Worm (Caenorhabditis elegans) whole organism, L2 larva: ENCODE measurements around the gene F17C11.12.
A peak's percentile ranks its signal among the peaks of the same experiment; 100 is the strongest.

Experiments
- C34F6.9 ChIP-seq: fragments of 150-350 bp; optimal IDR thresholded peaks from 2 replicates; lab custom pipeline; 2014; ENCODE audit warnings: missing biosample characterization, missing genetic modification characterization
- F13H6.1 ChIP-seq: sonication (generic microtip); optimal IDR thresholded peaks from 2 replicates; lab custom pipeline; 2016; ENCODE audit warnings: missing genetic modification characterization, missing compliant biosample characterization
- R02D3.7 ChIP-seq: fragments of 150-350 bp; optimal IDR thresholded peaks from 2 replicates; lab custom pipeline; 2014; ENCODE audit warnings: missing biosample characterization, missing genetic modification characterization
- Y55F3AM.14 ChIP-seq: fragments of 200-800 bp; sonication (Bioruptor generic); optimal IDR thresholded peaks from 2 replicates; lab custom pipeline; 2018; ENCODE audit warnings: mild to moderate bottlenecking, missing genetic modification characterization, missing compliant biosample characterization
- ZK546.5 ChIP-seq: sonication (generic microtip); optimal IDR thresholded peaks from 2 replicates; lab custom pipeline; 2017; ENCODE audit warnings: missing biosample characterization, missing genetic modification characterization
- alr-1 ChIP-seq: fragments of 150-350 bp; optimal IDR thresholded peaks from 2 replicates; lab custom pipeline; 2014; ENCODE audit warnings: missing biosample characterization, missing genetic modification characterization
- aly-2 ChIP-seq: fragments of 150-350 bp; optimal IDR thresholded peaks from 2 replicates; lab custom pipeline; 2014; ENCODE audit warnings: missing biosample characterization, missing genetic modification characterization
- ama-1 ChIP-seq: fragments of 150-350 bp; optimal IDR thresholded peaks from 2 replicates; lab custom pipeline; 2018; ENCODE audit warnings: inconsistent platforms
- blmp-1 ChIP-seq: sonication (generic microtip); optimal IDR thresholded peaks from 2 replicates; lab custom pipeline; 2017; ENCODE audit warnings: missing genetic modification characterization, mild to moderate bottlenecking, missing compliant biosample characterization, antibody characterized with exemption, moderate library complexity; ENCODE audit not compliant: insufficient read depth
- ceh-16 ChIP-seq: fragments of 150-350 bp; optimal IDR thresholded peaks from 2 replicates; lab custom pipeline; 2014; ENCODE audit warnings: missing biosample characterization, missing genetic modification characterization
- ceh-82 ChIP-seq: fragments of 150-350 bp; optimal IDR thresholded peaks from 2 replicates; lab custom pipeline; 2014; ENCODE audit warnings: missing biosample characterization, missing genetic modification characterization
- dmd-4 ChIP-seq: sonication (generic microtip); optimal IDR thresholded peaks from 2 replicates; lab custom pipeline; 2017; ENCODE audit warnings: missing biosample characterization, missing genetic modification characterization
- elt-1 ChIP-seq: fragments of 150-350 bp; optimal IDR thresholded peaks from 2 replicates; lab custom pipeline; 2014; ENCODE audit warnings: missing biosample characterization, missing genetic modification characterization
- elt-3 ChIP-seq: sonication (generic microtip); optimal IDR thresholded peaks from 2 replicates; lab custom pipeline; 2017; ENCODE audit warnings: missing biosample characterization, missing genetic modification characterization
- fos-1 ChIP-seq: fragments of 150-350 bp; optimal IDR thresholded peaks from 2 replicates; lab custom pipeline; 2014; ENCODE audit warnings: missing biosample characterization, missing genetic modification characterization
- gmeb-1 ChIP-seq: fragments of 150-350 bp; optimal IDR thresholded peaks from 2 replicates; lab custom pipeline; 2014; ENCODE audit warnings: missing biosample characterization, missing genetic modification characterization
- lin-39 ChIP-seq: fragments of 150-350 bp; optimal IDR thresholded peaks from 2 replicates; lab custom pipeline; 2014; ENCODE audit warnings: missing biosample characterization, missing genetic modification reagents, missing genetic modification characterization
- mab-5 ChIP-seq: fragments of 150-350 bp; optimal IDR thresholded peaks from 2 replicates; lab custom pipeline; 2014; ENCODE audit warnings: missing biosample characterization, missing genetic modification characterization
- mdl-1 ChIP-seq, 2 experiments: fragments of 150-350 bp in 1 of 2; sonication (generic microtip) in 1 of 2; optimal IDR thresholded peaks; 2 replicates each; lab custom pipeline; 2017; ENCODE audit warnings: missing biosample characterization in 2 of 2, missing genetic modification characterization in 2 of 2
- nhr-10 ChIP-seq: sonication (generic microtip); optimal IDR thresholded peaks from 2 replicates; lab custom pipeline; 2017; ENCODE audit warnings: missing biosample characterization, missing genetic modification characterization
- nhr-11 ChIP-seq: fragments of 150-350 bp; optimal IDR thresholded peaks from 2 replicates; lab custom pipeline; 2014; ENCODE audit warnings: missing biosample characterization, missing genetic modification characterization
- nhr-129 ChIP-seq: fragments of 150-350 bp; optimal IDR thresholded peaks from 2 replicates; lab custom pipeline; 2014; ENCODE audit warnings: missing biosample characterization, missing genetic modification characterization
- nhr-23 ChIP-seq: fragments of 150-350 bp; optimal IDR thresholded peaks from 2 replicates; lab custom pipeline; 2014; ENCODE audit warnings: missing biosample characterization, missing genetic modification reagents, missing genetic modification characterization
- nhr-237 ChIP-seq: fragments of 150-350 bp; optimal IDR thresholded peaks from 2 replicates; lab custom pipeline; 2014; ENCODE audit warnings: missing biosample characterization, missing genetic modification characterization
- nhr-25 ChIP-seq: fragments of 150-350 bp; sonication (generic microtip); optimal IDR thresholded peaks from 3 replicates; lab custom pipeline; 2014; ENCODE audit warnings: missing biosample characterization, missing genetic modification characterization
- nhr-6 ChIP-seq: fragments of 150-350 bp; optimal IDR thresholded peaks from 2 replicates; lab custom pipeline; 2014; ENCODE audit warnings: missing biosample characterization, missing genetic modification characterization
- nhr-77 ChIP-seq: fragments of 150-350 bp; optimal IDR thresholded peaks from 2 replicates; lab custom pipeline; 2014; ENCODE audit warnings: missing biosample characterization, missing genetic modification characterization
- sem-4 ChIP-seq: fragments of 150-350 bp; optimal IDR thresholded peaks from 2 replicates; lab custom pipeline; 2014; ENCODE audit warnings: missing biosample characterization, missing genetic modification reagents, missing genetic modification characterization
- skn-1 ChIP-seq: sonication (generic microtip); optimal IDR thresholded peaks from 2 replicates; lab custom pipeline; 2017; ENCODE audit warnings: missing biosample characterization, missing genetic modification characterization
- sma-9 ChIP-seq, 2 experiments: fragments of 150-350 bp in 1 of 2; sonication (generic microtip) in 1 of 2; optimal IDR thresholded peaks; 2 replicates each; lab custom pipeline; 2014 to 2016; ENCODE audit warnings: missing genetic modification characterization in 2 of 2, mild to moderate bottlenecking in 1 of 2, missing biosample characterization in 1 of 2, missing compliant biosample characterization in 1 of 2, missing genetic modification reagents in 1 of 2, moderate library complexity in 1 of 2
- snpc-4 ChIP-seq: fragments of 150-350 bp; optimal IDR thresholded peaks from 2 replicates; lab custom pipeline; 2014; ENCODE audit warnings: missing biosample characterization, missing genetic modification characterization
- unc-39 ChIP-seq: fragments of 150-350 bp; optimal IDR thresholded peaks from 2 replicates; lab custom pipeline; 2014; ENCODE audit warnings: missing biosample characterization, missing genetic modification characterization
- unc-55 ChIP-seq: fragments of 150-350 bp; sonication (generic microtip); optimal IDR thresholded peaks from 3 replicates; lab custom pipeline; 2014; ENCODE audit warnings: missing biosample characterization, missing genetic modification reagents, missing genetic modification characterization
- unc-62 ChIP-seq: fragments of 150-350 bp; optimal IDR thresholded peaks from 2 replicates; lab custom pipeline; 2014; ENCODE audit warnings: missing biosample characterization, missing genetic modification reagents, missing genetic modification characterization
- zag-1 ChIP-seq: fragments of 150-350 bp; optimal IDR thresholded peaks from 2 replicates; lab custom pipeline; 2014; ENCODE audit warnings: missing biosample characterization, missing genetic modification characterization
- ztf-1 ChIP-seq: fragments of 200-800 bp; sonication (Bioruptor generic); conservative IDR thresholded peaks from 2 replicates; pipeline ENCODE4 v1.3.6; 2022; ENCODE audit warnings: missing genetic modification characterization, missing compliant biosample characterization
- ztf-4 ChIP-seq: fragments of 150-350 bp; optimal IDR thresholded peaks from 2 replicates; lab custom pipeline; 2014; ENCODE audit warnings: missing biosample characterization, missing genetic modification characterization

Gene F17C11.12

ce11 chrV:10921747-10922146, 15.0 kb downstream of the F17C11.12 start, which contains the start of gene nas-31:
Gene nas-31, minus strand, starts transcription at chrV:10921847.
- TF ChIP-seq nhr-23 (tag; lab: Kevin White, UChicago) (no peak), unc-62 (no peak), nhr-6 (tag; lab: Kevin White, UChicago) (no peak), C34F6.9 (tag; lab: Kevin White, UChicago) (no peak), R02D3.7 (no peak), nhr-25 (tag; lab: Kevin White, UChicago) (no peak), lin-39 (no peak), mdl-1 (tag; optimal IDR thresholded peaks at IDR 0.05; lab: Kevin White, UChicago) (no peak), elt-3 (tag; lab: Kevin White, UChicago) (no peak), zag-1 (no peak), elt-1 (tag; lab: Kevin White, UChicago) (no peak), nhr-129 (no peak), ztf-4 (tag; lab: Kevin White, UChicago) (no peak), sem-4 (tag; lab: Kevin White, UChicago) (no peak), ztf-1 (no peak), nhr-77 (tag; lab: Kevin White, UChicago) (no peak), unc-39 (tag; lab: Kevin White, UChicago) (no peak), skn-1 (tag; lab: Kevin White, UChicago) (no peak), alr-1 (no peak), aly-2 (no peak)
- TF ChIP-seq, all 48 proteins: peak for 0

DNA sequence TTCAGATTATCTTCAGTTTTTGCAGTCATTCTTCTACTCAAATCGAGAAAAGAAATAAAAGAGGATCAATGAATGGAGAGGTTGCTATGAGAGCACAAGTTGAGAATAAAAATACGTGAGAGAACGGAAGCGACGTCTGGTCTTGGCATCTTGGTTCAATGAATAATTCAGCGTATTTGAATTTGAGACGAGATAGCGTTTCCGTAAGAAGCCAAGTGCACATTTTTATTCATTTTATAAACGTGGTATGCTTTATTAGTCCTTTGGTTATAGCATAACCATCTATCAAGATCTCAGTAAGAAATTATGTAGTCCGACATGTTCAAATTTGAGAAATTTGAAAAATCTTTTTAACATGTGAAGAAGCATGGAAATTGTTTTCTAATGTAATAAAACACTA, 18.3 kb downstream of the F17C11.12 start, which contains the start of gene F58B4.2:
Gene F58B4.2, minus strand, starts transcription at position 101 of the 400 bp plus-strand sequence.
- TF ChIP-seq blmp-1 (tag; lab: Kevin White, UChicago) (no peak), ceh-82 (tag; lab: Kevin White, UChicago) (no peak), ztf-4 (tag; lab: Kevin White, UChicago) (no peak), ztf-1 (no peak), dmd-4 (tag; lab: Kevin White, UChicago) (no peak), R02D3.7 (no peak), unc-39 (tag; lab: Kevin White, UChicago) (no peak), elt-1 (tag; lab: Kevin White, UChicago) (no peak), sma-9 (GFP tag; optimal IDR thresholded peaks at IDR 0.05; lab: Kevin White, UChicago) (no peak), sma-9 (tag; optimal IDR thresholded peaks at IDR 0.05; lab: Kevin White, UChicago) (no peak), mab-5 (tag; lab: Kevin White, UChicago) (no peak)
- TF ChIP-seq, all 48 proteins: peak for 0

DNA sequence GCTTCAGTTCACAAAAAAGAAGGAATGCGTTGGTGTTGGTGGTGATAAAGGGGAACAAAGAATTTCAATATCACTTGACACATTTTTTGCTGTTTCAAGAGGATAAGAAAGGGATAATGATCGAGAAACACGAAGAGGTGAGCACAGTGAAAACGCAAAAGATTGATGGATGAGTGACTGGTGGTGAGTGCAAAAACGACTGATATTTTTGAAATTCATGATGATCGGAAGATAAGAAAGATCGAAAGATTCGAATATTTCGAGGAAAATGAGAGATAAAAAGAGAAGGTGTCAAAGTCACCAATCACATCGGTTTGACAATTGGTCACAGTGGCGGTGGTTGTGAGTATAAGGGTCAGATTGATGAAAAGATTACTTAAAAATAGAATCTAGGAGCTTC, 20.8 kb downstream of the F17C11.12 start:
- TF ChIP-seq fos-1 (no peak), nhr-129 (peak; percentile 63), lin-39 (no peak), unc-39 (tag; lab: Kevin White, UChicago) (no peak), nhr-11 (tag; lab: Kevin White, UChicago) (no peak), sma-9 (GFP tag; optimal IDR thresholded peaks at IDR 0.05; lab: Kevin White, UChicago) (peak; percentile 12), sma-9 (tag; optimal IDR thresholded peaks at IDR 0.05; lab: Kevin White, UChicago) (no peak), unc-62 (no peak), snpc-4 (no peak), dmd-4 (tag; lab: Kevin White, UChicago) (no peak), nhr-25 (tag; lab: Kevin White, UChicago) (no peak), F13H6.1 (tag; lab: Kevin White, UChicago) (peak; percentile 34), nhr-10 (tag; lab: Kevin White, UChicago) (no peak), ceh-16 (tag; lab: Kevin White, UChicago) (no peak), skn-1 (tag; lab: Kevin White, UChicago) (no peak)

DNA sequence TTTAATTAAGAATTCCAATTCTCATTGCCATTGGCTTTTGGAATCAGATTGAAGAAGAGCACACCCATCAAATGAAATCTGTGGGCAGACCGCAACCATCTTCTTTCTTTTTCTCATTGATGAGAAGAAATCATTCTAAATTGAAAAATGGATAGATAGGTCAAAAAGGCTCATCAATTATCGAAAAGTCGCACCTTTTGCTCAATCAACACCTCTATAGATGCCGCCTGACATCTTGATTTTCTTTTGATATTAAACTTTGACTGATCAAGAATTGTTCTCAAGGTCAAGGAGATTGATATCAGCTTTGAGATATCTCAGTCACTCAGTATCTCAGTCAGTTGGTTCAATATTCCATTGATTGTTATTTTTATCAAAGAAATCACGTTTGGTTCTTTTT, 26.8 kb downstream of the F17C11.12 start:
- TF ChIP-seq sem-4 (tag; lab: Kevin White, UChicago) (no peak), ztf-4 (tag; lab: Kevin White, UChicago) (no peak), fos-1 (no peak), unc-55 (GFP tag; lab: Kevin White, UChicago) (no peak), lin-39 (no peak), nhr-10 (tag; lab: Kevin White, UChicago) (no peak), Y55F3AM.14 (no peak), nhr-237 (tag; lab: Kevin White, UChicago) (no peak), skn-1 (tag; lab: Kevin White, UChicago) (no peak), ceh-16 (tag; lab: Kevin White, UChicago) (no peak), alr-1 (no peak), ZK546.5 (tag; lab: Kevin White, UChicago) (no peak), unc-39 (tag; lab: Kevin White, UChicago) (no peak), gmeb-1 (no peak), ama-1 (lab: Kevin White, UChicago) (no peak)
